Fruit fly (Drosophila melanogaster) whole organism, adult: Measurements from ENCODE around the gene MED6.

Experiments used
- CG11617 ChIP-seq: fragments of 200-800 bp; sonication (Bioruptor generic); optimal IDR thresholded peaks from 2 replicates; lab custom pipeline; 2017; ENCODE audit warnings: mild to moderate bottlenecking, missing biosample characterization, missing genetic modification reagents, missing genetic modification characterization
- CG12768 ChIP-seq: fragments of 200-800 bp; sonication (Bioruptor generic); optimal IDR thresholded peaks from 2 replicates; lab custom pipeline; 2017; ENCODE audit warnings: missing biosample characterization, missing genetic modification characterization, mild to moderate bottlenecking, moderate library complexity, missing genetic modification reagents
- CG14711 ChIP-seq: fragments of 200-800 bp; sonication (Bioruptor generic); optimal IDR thresholded peaks from 2 replicates; lab custom pipeline; 2018; ENCODE audit warnings: missing biosample characterization, mild to moderate bottlenecking, missing genetic modification characterization, moderate library complexity
- CG1620 ChIP-seq: fragments of 200-800 bp; sonication (Bioruptor generic); optimal IDR thresholded peaks from 2 replicates; lab custom pipeline; 2016; ENCODE audit warnings: missing biosample characterization, missing genetic modification characterization
- CG33017 ChIP-seq: fragments of 200-800 bp; sonication (Bioruptor generic); optimal IDR thresholded peaks from 2 replicates; lab custom pipeline; 2018; ENCODE audit warnings: missing biosample characterization, mild to moderate bottlenecking, missing genetic modification characterization, moderate library complexity
- CG5204 ChIP-seq: fragments of 200-800 bp; sonication (Bioruptor generic); optimal IDR thresholded peaks from 2 replicates; lab custom pipeline; 2016; ENCODE audit warnings: missing biosample characterization, missing genetic modification characterization
- CG7045 ChIP-seq: fragments of 200-800 bp; sonication (Bioruptor generic); optimal IDR thresholded peaks from 2 replicates; lab custom pipeline; 2017; ENCODE audit warnings: missing biosample characterization, mild to moderate bottlenecking, missing genetic modification characterization
- CG7101 ChIP-seq: fragments of 200-800 bp; sonication (Bioruptor generic); optimal IDR thresholded peaks from 2 replicates; lab custom pipeline; 2018; ENCODE audit warnings: missing biosample characterization, mild to moderate bottlenecking, missing genetic modification characterization, moderate library complexity
- Clk ChIP-seq: fragments of 200-800 bp; sonication (Bioruptor generic); optimal IDR thresholded peaks from 2 replicates; lab custom pipeline; 2017; ENCODE audit warnings: missing biosample characterization, missing genetic modification characterization
- Crg-1 ChIP-seq: fragments of 200-800 bp; sonication (Bioruptor generic); optimal IDR thresholded peaks from 2 replicates; lab custom pipeline; 2016; ENCODE audit warnings: missing biosample characterization, missing genetic modification characterization
- Hr96 ChIP-seq: fragments of 200-800 bp; sonication (Bioruptor generic); optimal IDR thresholded peaks from 2 replicates; lab custom pipeline; 2016; ENCODE audit warnings: missing biosample characterization, missing genetic modification characterization
- Mnt ChIP-seq: fragments of 200-800 bp; sonication (Bioruptor generic); optimal IDR thresholded peaks from 2 replicates; lab custom pipeline; 2016; ENCODE audit warnings: missing biosample characterization, mild to moderate bottlenecking, missing genetic modification characterization
- bab1 ChIP-seq: fragments of 200-800 bp; sonication (Bioruptor generic); optimal IDR thresholded peaks from 3 replicates; lab custom pipeline; 2019; ENCODE audit warnings: missing biosample characterization, mild to moderate bottlenecking, missing genetic modification characterization, moderate library complexity
- cic ChIP-seq: fragments of 200-800 bp; sonication (Bioruptor generic); optimal IDR thresholded peaks from 2 replicates; lab custom pipeline; 2017; ENCODE audit warnings: missing biosample characterization, mild to moderate bottlenecking, missing genetic modification characterization, moderate library complexity
- cnc ChIP-seq, 2 experiments: fragments of >200 bp; optimal IDR thresholded peaks; 2 replicates each; lab custom pipeline; 2017
- kay ChIP-seq: fragments of 200-800 bp; sonication (Bioruptor generic); peaks from one replicate; lab custom pipeline; 2016; ENCODE audit warnings: missing biosample characterization, missing genetic modification characterization, borderline replicate concordance
- ovo ChIP-seq: fragments of 200-800 bp; sonication (Bioruptor generic); optimal IDR thresholded peaks from 2 replicates; lab custom pipeline; 2016; ENCODE audit warnings: missing biosample characterization, missing genetic modification characterization
- pad ChIP-seq: fragments of 200-800 bp; sonication (Bioruptor generic); optimal IDR thresholded peaks from 3 replicates; lab custom pipeline; 2017; ENCODE audit warnings: missing biosample characterization, missing genetic modification characterization, mild to moderate bottlenecking, moderate library complexity, missing genetic modification reagents
- tj ChIP-seq: fragments of 200-800 bp; sonication (Bioruptor generic); optimal IDR thresholded peaks from 3 replicates; lab custom pipeline; 2017; ENCODE audit warnings: missing biosample characterization, mild to moderate bottlenecking, missing genetic modification characterization, moderate library complexity
- toe ChIP-seq: fragments of 200-800 bp; sonication (Bioruptor generic); optimal IDR thresholded peaks from 2 replicates; lab custom pipeline; 2016; ENCODE audit warnings: missing biosample characterization, missing genetic modification characterization

Gene MED6

dm6 chr3R:9756187-9756586 lies 12.6 kb downstream of the MED6 start, which contains the start of the genes Alg12 and Rpt3R:
TSS of gene Alg12 (plus strand) at chr3R:9756491.
TSS of gene Rpt3R (minus strand) at chr3R:9756510.
- TF ChIP-seq CG12768 (no peak), CG11617 (GFP tag; lab: Kevin White, UChicago) (peak; percentile 4), bab1 (peak; percentile 21), CG5204 (no peak), Clk (no peak), CG7045 (GFP tag; lab: Kevin White, UChicago) (no peak), tj (GFP tag; lab: Kevin White, UChicago) (no peak), CG14711 (tag; lab: Kevin White, UChicago) (peak; percentile 71), Crg-1 (GFP tag; lab: Kevin White, UChicago) (peak; percentile 19)

- TF ChIP-seq toe (GFP tag; lab: Kevin White, UChicago), result no peak
These were observed 14.3 kb downstream of the MED6 start, which contains the start of gene Tti1 for dm6 chr3R:9754487-9754886. TSS of gene Tti1 (minus strand) at chr3R:9754686.

dm6 chr3R:9747900-9748663 lies 20.7 kb downstream of the MED6 start:
- TF ChIP-seq tj (GFP tag; lab: Kevin White, UChicago), result no peak
- TF ChIP-seq ovo (GFP tag; lab: Kevin White, UChicago), result no peak
- TF ChIP-seq CG12768, result no peak
- TF ChIP-seq toe (GFP tag; lab: Kevin White, UChicago), result no peak
- TF ChIP-seq CG33017 (tag; lab: Kevin White, UChicago), result no peak
- no peak for TF ChIP-seq Crg-1 (GFP tag; lab: Kevin White, UChicago)
- TF ChIP-seq CG7101 (tag; lab: Kevin White, UChicago), result no peak
- TF ChIP-seq bab1, result no peak
- TF ChIP-seq CG1620 (GFP tag; lab: Kevin White, UChicago), result no peak
- no peak for TF ChIP-seq Mnt (GFP tag; lab: Kevin White, UChicago)
- no peak for TF ChIP-seq CG14711 (tag; lab: Kevin White, UChicago)

- TF ChIP-seq CG12768, result no peak
- TF ChIP-seq CG7045 (GFP tag; lab: Kevin White, UChicago), result no peak
- no peak for TF ChIP-seq cnc (optimal IDR thresholded peaks at IDR 0.05; lab: Kevin White, UChicago)
- TF ChIP-seq Mnt (GFP tag; lab: Kevin White, UChicago), result no peak
- no peak for TF ChIP-seq toe (GFP tag; lab: Kevin White, UChicago)
- no peak for TF ChIP-seq tj (GFP tag; lab: Kevin White, UChicago)
- TF ChIP-seq CG33017 (tag; lab: Kevin White, UChicago), result no peak
- no peak for TF ChIP-seq CG7101 (tag; lab: Kevin White, UChicago)
These were observed 21.1 kb downstream of the MED6 start, which contains the start of gene PpD3 for dm6 chr3R:9747875-9747899. TSS of gene PpD3 (plus strand) at chr3R:9747875.

- TF ChIP-seq cnc (optimal IDR thresholded peaks at IDR 0.05; lab: Kevin White, UChicago) (no peak), bab1 (peak; percentile 68), Clk (no peak), CG7101 (tag; lab: Kevin White, UChicago) (peak; percentile 77), Mnt (GFP tag; lab: Kevin White, UChicago) (peak; percentile 61), CG33017 (tag; lab: Kevin White, UChicago) (peak; percentile 64), pad (GFP tag; lab: Kevin White, UChicago) (peak; percentile 40), CG7045 (GFP tag; lab: Kevin White, UChicago) (peak; percentile 27), Crg-1 (GFP tag; lab: Kevin White, UChicago) (peak; percentile 43), CG14711 (tag; lab: Kevin White, UChicago) (peak; percentile 63), toe (GFP tag; lab: Kevin White, UChicago) (no peak), ovo (GFP tag; lab: Kevin White, UChicago) (no peak), CG1620 (GFP tag; lab: Kevin White, UChicago) (peak; percentile 65), CG11617 (GFP tag; lab: Kevin White, UChicago) (peak; percentile 61), Hr96 (GFP tag; lab: Kevin White, UChicago) (no peak), tj (GFP tag; lab: Kevin White, UChicago) (peak; percentile 43), CG12768 (peak; percentile 36), CG5204 (no peak), kay (no peak), cic (GFP tag; lab: Kevin White, UChicago) (peak; percentile 9)
These were observed 21.4 kb downstream of the MED6 start, which contains the start of gene CG12948 for dm6 chr3R:9747272-9747874. TSS of gene CG12948 (minus strand) at chr3R:9747744.

dm6 chr3R:9746267-9746666 lies 22.5 kb downstream of the MED6 start, which contains the start of gene CG34409:
TSS of gene CG34409 (minus strand) at chr3R:9746367.
- TF ChIP-seq Crg-1 (GFP tag; lab: Kevin White, UChicago), result no peak
- no peak for TF ChIP-seq CG12768
- TF ChIP-seq cnc (optimal IDR thresholded peaks at IDR 0.05; lab: Kevin White, UChicago), result no peak
- no peak for TF ChIP-seq CG33017 (tag; lab: Kevin White, UChicago)
- no peak for TF ChIP-seq Mnt (GFP tag; lab: Kevin White, UChicago)
- no peak for TF ChIP-seq kay

- TF ChIP-seq Mnt (GFP tag; lab: Kevin White, UChicago) (no peak), CG33017 (tag; lab: Kevin White, UChicago) (no peak), kay (no peak), CG5204 (no peak), CG1620 (GFP tag; lab: Kevin White, UChicago) (no peak), CG7045 (GFP tag; lab: Kevin White, UChicago) (no peak), CG12768 (no peak), Hr96 (GFP tag; lab: Kevin White, UChicago) (no peak), Clk (no peak), CG14711 (tag; lab: Kevin White, UChicago) (no peak), CG11617 (GFP tag; lab: Kevin White, UChicago) (no peak), cnc (optimal IDR thresholded peaks at IDR 0.05; lab: Kevin White, UChicago) (no peak), ovo (GFP tag; lab: Kevin White, UChicago) (no peak), tj (GFP tag; lab: Kevin White, UChicago) (no peak), CG7101 (tag; lab: Kevin White, UChicago) (no peak), Crg-1 (GFP tag; lab: Kevin White, UChicago) (no peak), pad (GFP tag; lab: Kevin White, UChicago) (no peak), bab1 (no peak)
These were observed 23.3 kb downstream of the MED6 start for dm6 chr3R:9745442-9745841.
